Fruit fly (Drosophila melanogaster): ENCODE data around the gene Jon65Aii.

The Jon65Aii gene

DNA sequence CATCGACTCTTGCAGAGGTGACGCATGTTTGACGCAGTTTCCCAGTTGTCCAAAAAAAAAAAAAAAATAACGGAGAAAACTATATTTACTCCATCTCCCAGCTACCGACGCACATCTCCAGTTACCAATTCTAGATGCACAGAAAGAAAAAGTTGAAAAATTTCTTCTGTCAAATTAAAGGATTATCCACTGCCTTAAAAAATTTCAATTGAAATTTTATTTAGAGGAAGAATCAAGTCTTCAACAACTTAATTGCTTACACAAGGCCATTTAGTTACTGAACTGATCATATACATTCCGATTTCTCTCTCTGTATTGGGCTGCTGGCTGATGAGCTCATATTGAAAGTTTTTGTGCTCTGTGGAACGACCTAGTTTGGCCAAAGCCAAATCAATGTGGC is 33.9 kb downstream of the Jon65Aii start (continued):
- TF ChIP-seq Nf-YC (tag; optimal IDR thresholded peaks at IDR 0.05) (no peak), E2f1 (GFP tag; IDR thresholded peaks at IDR 0.05) (no peak), CG16815 (GFP tag; optimal IDR thresholded peaks at IDR 0.05) (no peak), crc (GFP tag; optimal IDR thresholded peaks at IDR 0.05) (no peak), CG34224 (GFP tag; IDR thresholded peaks at IDR 0.05; ENCODE audit: partially characterized antibody) (no peak), p53 (GFP tag; optimal IDR thresholded peaks at IDR 0.05) (no peak), slou (GFP tag; optimal IDR thresholded peaks at IDR 0.05) (no peak), gro (GFP tag; optimal IDR thresholded peaks at IDR 0.05) (no peak), Kr (GFP tag; optimal IDR thresholded peaks at IDR 0.05) (no peak), D19A (tag; optimal IDR thresholded peaks at IDR 0.05) (no peak), Sin3A (optimal IDR thresholded peaks at IDR 0.05) (no peak), Mad (GFP tag; optimal IDR thresholded peaks at IDR 0.05) (no peak), CG11723 (GFP tag; optimal IDR thresholded peaks at IDR 0.05) (no peak), CG13624 (GFP tag; optimal IDR thresholded peaks at IDR 0.05) (peak; percentile 38), chm (GFP tag; IDR thresholded peaks at IDR 0.05) (no peak), Stat92E (GFP tag; optimal IDR thresholded peaks at IDR 0.05) (no peak), CG6654 (GFP tag; optimal IDR thresholded peaks at IDR 0.05) (no peak), CG31224 (GFP tag; IDR thresholded peaks at IDR 0.05) (no peak), wdn (GFP tag; IDR thresholded peaks at IDR 0.05) (no peak), PHDP (tag; optimal IDR thresholded peaks at IDR 0.05) (peak; percentile 35), cg (GFP tag; optimal IDR thresholded peaks at IDR 0.05) (no peak), Spps (tag; optimal IDR thresholded peaks at IDR 0.05) (no peak), sima (GFP tag; optimal IDR thresholded peaks at IDR 0.05) (no peak), dan (GFP tag; IDR thresholded peaks at IDR 0.05) (no peak), Rfx (GFP tag; IDR thresholded peaks at IDR 0.05) (no peak), Fer2 (tag; optimal IDR thresholded peaks at IDR 0.05) (no peak), lov (optimal IDR thresholded peaks at IDR 0.05) (no peak), lov (GFP tag; IDR thresholded peaks at IDR 0.05) (no peak), CG12299 (tag; optimal IDR thresholded peaks at IDR 0.05) (no peak), lbe (GFP tag; optimal IDR thresholded peaks at IDR 0.05) (no peak), H15 (GFP tag; IDR thresholded peaks at IDR 0.05) (no peak), BEAF-32 (GFP tag; optimal IDR thresholded peaks at IDR 0.05) (no peak), lilli (GFP tag; optimal IDR thresholded peaks at IDR 0.05) (peak; percentile 40), bigmax (GFP tag; optimal IDR thresholded peaks at IDR 0.05) (no peak), gcm (GFP tag; optimal IDR thresholded peaks at IDR 0.05) (no peak), org-1 (GFP tag; optimal IDR thresholded peaks at IDR 0.05) (peak; percentile 10), CG11504 (tag; optimal IDR thresholded peaks at IDR 0.05) (peak; percentile 13), CG32767 (GFP tag; IDR thresholded peaks at IDR 0.05) (no peak), rib (GFP tag; IDR thresholded peaks at IDR 0.05) (no peak), tio (GFP tag; optimal IDR thresholded peaks at IDR 0.05) (no peak), CG14667 (GFP tag; IDR thresholded peaks at IDR 0.05) (no peak), CG8388 (GFP tag; optimal IDR thresholded peaks at IDR 0.05) (peak; percentile 38), mld (GFP tag; IDR thresholded peaks at IDR 0.05; ENCODE audit: partially characterized antibody) (no peak), jing (GFP tag; optimal IDR thresholded peaks at IDR 0.05) (no peak), sqz (GFP tag; optimal IDR thresholded peaks at IDR 0.05) (no peak), luna (GFP tag; optimal IDR thresholded peaks at IDR 0.05) (no peak), Nf-YA (GFP tag; IDR thresholded peaks at IDR 0.05) (no peak), CG1602 (GFP tag; optimal IDR thresholded peaks at IDR 0.05) (peak; percentile 6), Gsc (GFP tag; IDR thresholded peaks at IDR 0.05) (no peak), CG4424 (GFP tag; optimal IDR thresholded peaks at IDR 0.05) (no peak), CG11085 (GFP tag; IDR thresholded peaks at IDR 0.05) (no peak), Atf6 (GFP tag; IDR thresholded peaks at IDR 0.05) (peak; percentile 61), Neu2 (GFP tag; optimal IDR thresholded peaks at IDR 0.05; ENCODE audit: borderline replicate concordance) (no peak)

Measured in whole organism, embryonic.